Fruit fly (Drosophila melanogaster) whole organism, embryonic: ENCODE data around the gene slmb.
A peak's percentile ranks its signal among the peaks of the same experiment; 100 is the strongest.

Experiments
- Antp ChIP-seq: fragments of 200-800 bp; sonication (Bioruptor generic); optimal IDR thresholded peaks from 3 replicates; lab custom pipeline; 2016; ENCODE audit warnings: missing biosample characterization, missing genetic modification characterization
- CG10366 ChIP-seq: fragments of 200-800 bp; sonication (Bioruptor generic); IDR thresholded peaks from 2 replicates; pipeline ENCODE4 v1.3.6; 2022; ENCODE audit warnings: missing biosample characterization, missing genetic modification characterization
- CG12104 ChIP-seq: fragments of 200-800 bp; sonication (Bioruptor generic); optimal IDR thresholded peaks from 3 replicates; lab custom pipeline; 2016; ENCODE audit warnings: missing biosample characterization, missing genetic modification characterization
- CG12391 ChIP-seq: fragments of 200-800 bp; sonication (Bioruptor generic); optimal IDR thresholded peaks from 3 replicates; lab custom pipeline; 2018; ENCODE audit warnings: missing biosample characterization, mild to moderate bottlenecking, missing genetic modification characterization, moderate library complexity
- CG14014 ChIP-seq: fragments of 200-800 bp; sonication (Bioruptor generic); IDR thresholded peaks from 2 replicates; pipeline ENCODE4 v1.3.6; 2022; ENCODE audit warnings: missing biosample characterization, missing genetic modification characterization
- CG14860 ChIP-seq: fragments of 200-800 bp; sonication (Bioruptor generic); IDR thresholded peaks from 3 replicates; pipeline ENCODE4 v1.3.6; 2022; ENCODE audit warnings: missing biosample characterization, missing genetic modification characterization; ENCODE audit not compliant: partially characterized antibody
- CG18764 ChIP-seq: fragments of 200-800 bp; sonication (Bioruptor generic); optimal IDR thresholded peaks from 3 replicates; lab custom pipeline; 2016; ENCODE audit warnings: missing biosample characterization, missing genetic modification characterization
- CG2120 ChIP-seq: fragments of 200-800 bp; sonication (Bioruptor generic); optimal IDR thresholded peaks from 3 replicates; lab custom pipeline; 2016; ENCODE audit warnings: missing biosample characterization, missing genetic modification characterization
- CG2129 ChIP-seq: fragments of 200-800 bp; sonication (Bioruptor generic); IDR thresholded peaks from 2 replicates; pipeline ENCODE4 v1.3.6; 2022; ENCODE audit warnings: missing biosample characterization, missing genetic modification characterization; ENCODE audit not compliant: partially characterized antibody
- CG34376 ChIP-seq: fragments of 200-800 bp; sonication (Bioruptor generic); optimal IDR thresholded peaks from 2 replicates; lab custom pipeline; 2018; ENCODE audit warnings: missing biosample characterization, mild to moderate bottlenecking, missing genetic modification characterization
- CG4730 ChIP-seq: fragments of 200-800 bp; sonication (Bioruptor generic); IDR thresholded peaks from 2 replicates; pipeline ENCODE4 v1.3.6; 2022; ENCODE audit warnings: missing biosample characterization, missing genetic modification characterization
- CG5245 ChIP-seq: fragments of 200-800 bp; sonication (Bioruptor generic); optimal IDR thresholded peaks from 3 replicates; lab custom pipeline; 2016; ENCODE audit warnings: missing biosample characterization, missing genetic modification characterization
- CG7271 ChIP-seq: fragments of 200-800 bp; sonication (Bioruptor generic); optimal IDR thresholded peaks from 2 replicates; lab custom pipeline; 2018; ENCODE audit warnings: missing biosample characterization, mild to moderate bottlenecking, missing genetic modification characterization, moderate library complexity
- CG7963 ChIP-seq: fragments of 200-800 bp; sonication (Bioruptor generic); IDR thresholded peaks from 3 replicates; pipeline ENCODE4 v1.3.6; 2022; ENCODE audit warnings: missing biosample characterization, missing genetic modification characterization; ENCODE audit not compliant: partially characterized antibody
- CG8089 ChIP-seq: fragments of 200-800 bp; sonication (Bioruptor generic); optimal IDR thresholded peaks from 3 replicates; lab custom pipeline; 2016; ENCODE audit warnings: missing biosample characterization, missing genetic modification characterization
- CG8478 ChIP-seq: fragments of >200 bp; optimal IDR thresholded peaks from 2 replicates; lab custom pipeline; 2018
- CG8924 ChIP-seq: fragments of 200-800 bp; optimal IDR thresholded peaks from 3 replicates; lab custom pipeline; 2019; ENCODE audit warnings: missing biosample characterization, mild to moderate bottlenecking, missing genetic modification characterization, moderate library complexity
- CG9817 ChIP-seq: fragments of 200-800 bp; sonication (Bioruptor generic); optimal IDR thresholded peaks from 2 replicates; lab custom pipeline; 2018; ENCODE audit warnings: missing biosample characterization, mild to moderate bottlenecking, missing genetic modification characterization, moderate library complexity
- CHES-1-like ChIP-seq: fragments of 200-800 bp; sonication (Bioruptor generic); optimal IDR thresholded peaks from 2 replicates; lab custom pipeline; 2016; ENCODE audit warnings: missing biosample characterization, missing genetic modification characterization
- Drgx ChIP-seq: fragments of 200-800 bp; sonication (Bioruptor generic); IDR thresholded peaks from 2 replicates; pipeline ENCODE4 v1.3.6; 2022; ENCODE audit warnings: missing biosample characterization, missing genetic modification characterization
- E2f1 ChIP-seq: fragments of 200-800 bp; sonication (Bioruptor generic); IDR thresholded peaks from 2 replicates; pipeline ENCODE4 v1.3.6; 2022; ENCODE audit warnings: missing biosample characterization, missing genetic modification characterization
- Fer1 ChIP-seq: fragments of 200-800 bp; sonication (Bioruptor generic); optimal IDR thresholded peaks from 2 replicates; lab custom pipeline; 2017; ENCODE audit warnings: missing biosample characterization, mild to moderate bottlenecking, missing genetic modification characterization
- Gug ChIP-seq: fragments of 200-800 bp; sonication (Bioruptor generic); IDR thresholded peaks from 4 replicates; pipeline ENCODE4 v1.3.6; 2022; ENCODE audit warnings: missing biosample characterization, missing genetic modification characterization
- Hr39 ChIP-seq: fragments of >200 bp; optimal IDR thresholded peaks from 2 replicates; lab custom pipeline; 2017
- Hsf ChIP-seq: fragments of 200-800 bp; sonication (Bioruptor generic); optimal IDR thresholded peaks from 3 replicates; lab custom pipeline; 2016; ENCODE audit warnings: missing biosample characterization, missing genetic modification characterization
- Kr ChIP-seq: fragments of 200-800 bp; sonication (Bioruptor generic); optimal IDR thresholded peaks from 2 replicates; lab custom pipeline; 2017; ENCODE audit warnings: missing biosample characterization, mild to moderate bottlenecking, missing genetic modification characterization
- MTF-1 ChIP-seq: fragments of 200-800 bp; sonication (Bioruptor generic); optimal IDR thresholded peaks from 2 replicates; lab custom pipeline; 2018; ENCODE audit warnings: missing biosample characterization, mild to moderate bottlenecking, missing genetic modification characterization, borderline replicate concordance
- Rx ChIP-seq: fragments of 200-800 bp; sonication (Bioruptor generic); IDR thresholded peaks from 2 replicates; pipeline ENCODE4 v1.3.6; 2022; ENCODE audit warnings: missing biosample characterization, missing genetic modification characterization
- Sox100B ChIP-seq: fragments of 200-800 bp; sonication (Bioruptor generic); optimal IDR thresholded peaks from 3 replicates; lab custom pipeline; 2018; ENCODE audit warnings: missing biosample characterization, mild to moderate bottlenecking, missing genetic modification characterization
- Sox102F ChIP-seq: fragments of 200-800 bp; sonication (Bioruptor generic); optimal IDR thresholded peaks from 2 replicates; lab custom pipeline; 2018; ENCODE audit warnings: missing biosample characterization, mild to moderate bottlenecking, missing genetic modification characterization, moderate library complexity
- Spps ChIP-seq: fragments of 200-800 bp; sonication (Bioruptor generic); optimal IDR thresholded peaks from 2 replicates; lab custom pipeline; 2018; ENCODE audit warnings: missing biosample characterization, mild to moderate bottlenecking, missing genetic modification characterization
- Sry-β ChIP-seq: fragments of 200-800 bp; sonication (Bioruptor generic); optimal IDR thresholded peaks from 2 replicates; lab custom pipeline; 2018; ENCODE audit warnings: missing biosample characterization, mild to moderate bottlenecking, missing genetic modification characterization, moderate library complexity
- cato ChIP-seq: fragments of 200-800 bp; sonication (Bioruptor generic); optimal IDR thresholded peaks from 2 replicates; lab custom pipeline; 2016; ENCODE audit warnings: missing biosample characterization, missing genetic modification characterization, borderline replicate concordance
- dan ChIP-seq: fragments of 200-800 bp; sonication (Bioruptor generic); IDR thresholded peaks from 2 replicates; pipeline ENCODE4 v1.3.6; 2022; ENCODE audit warnings: missing biosample characterization, missing genetic modification characterization
- disco-r ChIP-seq: fragments of 200-800 bp; sonication (Bioruptor generic); optimal IDR thresholded peaks from 2 replicates; lab custom pipeline; 2016; ENCODE audit warnings: missing biosample characterization, missing genetic modification characterization
- eve ChIP-seq, 2 experiments: fragments of >200 bp; optimal IDR thresholded peaks; 2 replicates each; lab custom pipeline; 2017; ENCODE audit warnings: missing biosample characterization in 2 of 2, missing genetic modification characterization in 2 of 2
- fru ChIP-seq: fragments of >200 bp; optimal IDR thresholded peaks from 2 replicates; lab custom pipeline; 2017
- fu2 ChIP-seq: fragments of 200-800 bp; sonication (Bioruptor generic); optimal IDR thresholded peaks from 2 replicates; lab custom pipeline; 2016; ENCODE audit warnings: missing biosample characterization, missing genetic modification characterization
- gsb-n ChIP-seq: fragments of 200-800 bp; sonication (Bioruptor generic); optimal IDR thresholded peaks from 3 replicates; lab custom pipeline; 2018; ENCODE audit warnings: missing biosample characterization, mild to moderate bottlenecking, missing genetic modification characterization
- insv ChIP-seq, 2 experiments: fragments of 200-800 bp; sonication (Bioruptor generic); optimal IDR thresholded peaks; 3 replicates each; lab custom pipeline; 2016 to 2018; ENCODE audit warnings: missing biosample characterization in 2 of 2, missing genetic modification characterization in 2 of 2
- klu ChIP-seq: fragments of 200-800 bp; sonication (Bioruptor generic); IDR thresholded peaks from 2 replicates; pipeline ENCODE4 v1.3.6; 2022; ENCODE audit warnings: missing biosample characterization, missing genetic modification characterization
- pum ChIP-seq: fragments of 200-800 bp; sonication (Bioruptor generic); optimal IDR thresholded peaks from 2 replicates; lab custom pipeline; 2016; ENCODE audit warnings: missing biosample characterization, missing genetic modification characterization
- ranshi ChIP-seq: fragments of 200-800 bp; sonication (Bioruptor generic); IDR thresholded peaks from 2 replicates; pipeline ENCODE4 v1.3.6; 2022; ENCODE audit warnings: missing biosample characterization, missing genetic modification characterization
- run ChIP-seq: fragments of 200-800 bp; sonication (Bioruptor generic); optimal IDR thresholded peaks from 3 replicates; lab custom pipeline; 2018; ENCODE audit warnings: missing biosample characterization, mild to moderate bottlenecking, missing genetic modification characterization
- seq ChIP-seq: fragments of 200-800 bp; sonication (Bioruptor generic); IDR thresholded peaks from 2 replicates; pipeline ENCODE4 v1.3.6; 2022; ENCODE audit warnings: missing biosample characterization, missing genetic modification characterization
- sob ChIP-seq: fragments of 200-800 bp; sonication (Bioruptor generic); IDR thresholded peaks from 2 replicates; pipeline ENCODE4 v1.3.6; 2022; ENCODE audit warnings: missing biosample characterization, missing genetic modification characterization
- ssp ChIP-seq: fragments of 200-800 bp; sonication (Bioruptor generic); IDR thresholded peaks from 2 replicates; pipeline ENCODE4 v1.3.6; 2022; ENCODE audit warnings: missing biosample characterization, missing genetic modification characterization
- stwl ChIP-seq: fragments of 200-800 bp; sonication (Bioruptor generic); optimal IDR thresholded peaks from 3 replicates; lab custom pipeline; 2018; ENCODE audit warnings: missing biosample characterization, mild to moderate bottlenecking, missing genetic modification characterization, moderate library complexity
- ttk ChIP-seq: fragments of 200-800 bp; sonication (Bioruptor generic); IDR thresholded peaks from 2 replicates; pipeline ENCODE4 v2.1.2; 2022; ENCODE audit warnings: missing biosample characterization, missing genetic modification characterization
- wor ChIP-seq: fragments of 200-800 bp; sonication (Bioruptor generic); IDR thresholded peaks from 2 replicates; pipeline ENCODE4 v1.3.6; 2022; ENCODE audit warnings: missing biosample characterization, missing genetic modification characterization
- z ChIP-seq: fragments of 200-800 bp; sonication (Bioruptor generic); IDR thresholded peaks from 3 replicates; pipeline ENCODE4 v1.3.6; 2022; ENCODE audit warnings: missing biosample characterization, missing genetic modification characterization

Gene slmb

DNA sequence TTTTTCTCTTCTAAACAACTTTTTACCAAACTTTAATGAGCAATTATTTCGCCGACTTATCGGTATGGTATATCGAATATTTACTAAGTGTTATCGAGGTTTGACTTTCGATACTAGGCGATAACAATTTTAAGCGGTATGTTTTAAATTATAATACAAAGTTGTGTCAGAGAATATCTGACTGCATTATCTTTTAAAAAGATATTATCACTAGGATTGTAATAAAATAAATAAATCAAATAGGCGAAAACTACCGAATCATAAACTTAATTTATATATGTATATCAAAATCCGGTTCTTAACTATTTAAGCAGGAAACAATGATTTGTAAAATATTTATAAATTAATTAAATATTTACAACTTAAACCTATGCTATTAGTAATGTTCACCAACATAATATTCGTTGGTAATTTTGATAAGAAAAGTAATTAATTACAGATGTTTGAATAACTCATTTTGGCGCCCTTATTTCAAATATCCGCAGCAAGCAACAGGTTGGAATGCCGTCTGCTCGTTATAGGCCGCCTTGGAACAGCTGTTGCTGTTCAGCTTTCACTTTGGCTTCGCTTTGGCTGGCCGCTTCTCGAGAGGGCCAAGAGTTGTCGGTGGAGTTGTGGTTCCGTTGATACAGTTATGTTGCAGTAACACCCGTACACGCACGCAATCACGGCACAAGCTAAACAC is 19.2 kb downstream of the slmb start, which contains the start of the genes Sec15 and rtet:
Sec15 (minus strand) TSS at position 66 of the 685 bp plus-strand sequence.
rtet (plus strand) TSS at position 540 of the 685 bp plus-strand sequence.
- TF ChIP-seq CHES-1-like (GFP tag; lab: Kevin White, UChicago) (peak; percentile 56), CG7271 (tag; lab: Kevin White, UChicago) (no peak), CG2120 (peak; percentile 84), wor (no peak), CG7963 (GFP tag; lab: Robert Waterston, UW) (peak; percentile 22; the same call in 1 of the 3 replicates), CG14860 (peak; percentile 43; the same call in 2 of the 3 replicates), CG12391 (tag; lab: Kevin White, UChicago) (peak; percentile 77), ttk (GFP tag; lab: Robert Waterston, UW) (0 out of 2 replicates have a peak, but pooled peaks have one; percentile 24), Fer1 (GFP tag; lab: Kevin White, UChicago) (peak; percentile 65), E2f1 (peak; percentile 46; the same call in 1 of the 2 replicates), ssp (GFP tag; lab: Robert Waterston, UW) (no peak), CG10366 (peak; percentile 62), fu2 (GFP tag; lab: Kevin White, UChicago) (peak; percentile 5), CG4730 (GFP tag; lab: Robert Waterston, UW) (no peak), Spps (tag; lab: Kevin White, UChicago) (no peak), MTF-1 (no peak), klu (no peak), Antp (no peak), Hr39 (no peak), z (GFP tag; lab: Robert Waterston, UW) (no peak), Gug (GFP tag; lab: Robert Waterston, UW) (no peak), CG14014 (GFP tag; lab: Robert Waterston, UW) (peak; percentile 42; the same call in 1 of the 2 replicates), ranshi (GFP tag; lab: Robert Waterston, UW) (0 out of 2 replicates have a peak, but pooled peaks have one; percentile 24), gsb-n (no peak), seq (GFP tag; lab: Robert Waterston, UW) (no peak), dan (GFP tag; lab: Robert Waterston, UW) (no peak), disco-r (no peak), CG12104 (GFP tag; lab: Kevin White, UChicago) (peak; percentile 21), CG34376 (GFP tag; lab: Kevin White, UChicago) (peak; percentile 53), Sox102F (GFP tag; lab: Kevin White, UChicago) (peak; percentile 78), CG8089 (GFP tag; lab: Kevin White, UChicago) (peak; percentile 17), Kr (GFP tag; lab: Kevin White, UChicago) (no peak), Drgx (GFP tag; lab: Robert Waterston, UW) (0 out of 2 replicates have a peak, but pooled peaks have one; percentile 19), CG18764 (GFP tag; lab: Kevin White, UChicago) (peak; percentile 78), Hsf (GFP tag; lab: Kevin White, UChicago) (peak; percentile 60), CG9817 (tag; lab: Kevin White, UChicago) (peak; percentile 52), run (tag; lab: Kevin White, UChicago) (no peak), Rx (peak; percentile 6; the same call in 1 of the 2 replicates), stwl (tag; lab: Kevin White, UChicago) (peak; percentile 44), CG8924 (tag; lab: Kevin White, UChicago) (peak; percentile 80), insv (GFP tag; optimal IDR thresholded peaks at IDR 0.05; lab: Kevin White, UChicago) (peak in 1 of 2 experiments; percentile 15), CG8478 (lab: Kevin White, UChicago) (no peak), cato (GFP tag; lab: Kevin White, UChicago) (no peak), fru (no peak), sob (GFP tag; lab: Robert Waterston, UW) (peak; percentile 45), Sry-β (GFP tag; lab: Kevin White, UChicago) (no peak), Sox100B (GFP tag; lab: Kevin White, UChicago) (no peak), pum (GFP tag; lab: Kevin White, UChicago) (no peak), eve (GFP tag; optimal IDR thresholded peaks at IDR 0.05; lab: Kevin White, UChicago) (no peak), CG5245 (GFP tag; lab: Kevin White, UChicago) (peak; percentile 16), CG2129 (GFP tag; lab: Robert Waterston, UW) (no peak)
